Worm (Caenorhabditis elegans) whole organism, young adult: ENCODE results near the gene dct-1.

Source experiments
- B0019.2 ChIP-seq: fragments of 200-800 bp; sonication (Bioruptor generic); conservative IDR thresholded peaks from 2 replicates; pipeline ENCODE4 v1.3.6; 2022; ENCODE audit warnings: missing genetic modification reagents, missing genetic modification characterization, missing compliant biosample characterization
- C17E4.6 ChIP-seq: fragments of 200-800 bp; sonication (Bioruptor generic); IDR thresholded peaks from 2 replicates; pipeline ENCODE4 v1.3.6; 2022; ENCODE audit warnings: missing genetic modification reagents, missing genetic modification characterization, missing compliant biosample characterization
- F22D6.2 ChIP-seq: sonication (generic microtip); optimal IDR thresholded peaks from 2 replicates; lab custom pipeline; 2016; ENCODE audit warnings: mild to moderate bottlenecking, missing genetic modification characterization, missing compliant biosample characterization
- F39B2.1 ChIP-seq: fragments of 200-800 bp; sonication (Bioruptor generic); IDR thresholded peaks from 2 replicates; pipeline ENCODE4 v1.3.6; 2022; ENCODE audit warnings: missing genetic modification reagents, missing genetic modification characterization, missing compliant biosample characterization
- F49E8.2 ChIP-seq: sonication (generic microtip); optimal IDR thresholded peaks from 3 replicates; lab custom pipeline; 2017; ENCODE audit warnings: missing genetic modification characterization, mild to moderate bottlenecking, missing compliant biosample characterization, antibody characterized with exemption, moderate library complexity; ENCODE audit not compliant: insufficient read depth
- K11D2.4 ChIP-seq: fragments of 200-800 bp; sonication (Bioruptor generic); IDR thresholded peaks from 2 replicates; pipeline ENCODE4 v1.3.6; 2022; ENCODE audit warnings: missing genetic modification reagents, missing genetic modification characterization, missing compliant biosample characterization
- T07F8.4 ChIP-seq: sonication (generic microtip); optimal IDR thresholded peaks from 2 replicates; lab custom pipeline; 2016; ENCODE audit warnings: mild to moderate bottlenecking, missing genetic modification characterization, moderate library complexity, missing compliant biosample characterization
- Y95B8A.8 ChIP-seq: fragments of 200-800 bp; sonication (Bioruptor generic); IDR thresholded peaks from 2 replicates; pipeline ENCODE4 v1.3.6; 2022; ENCODE audit warnings: missing genetic modification reagents, missing genetic modification characterization, missing compliant biosample characterization
- akir-1 ChIP-seq: fragments of 200-800 bp; sonication (Bioruptor generic); optimal IDR thresholded peaks from 2 replicates; lab custom pipeline; 2018; ENCODE audit warnings: mild to moderate bottlenecking, missing genetic modification characterization, moderate library complexity, missing compliant biosample characterization
- atf-7 ChIP-seq: sonication (generic microtip); optimal IDR thresholded peaks from 2 replicates; lab custom pipeline; 2017; ENCODE audit warnings: mild to moderate bottlenecking, missing genetic modification characterization, missing compliant biosample characterization
- ccch-3 ChIP-seq: fragments of 200-800 bp; sonication (Bioruptor generic); optimal IDR thresholded peaks from 2 replicates; lab custom pipeline; 2018; ENCODE audit warnings: mild to moderate bottlenecking, missing genetic modification characterization, missing compliant biosample characterization
- ceh-100 ChIP-seq: fragments of 200-800 bp; sonication (Bioruptor generic); IDR thresholded peaks from 2 replicates; pipeline ENCODE4 v1.3.6; 2022; ENCODE audit warnings: missing genetic modification reagents, missing genetic modification characterization, missing compliant biosample characterization
- ceh-27 ChIP-seq: fragments of 200-800 bp; sonication (Bioruptor generic); optimal IDR thresholded peaks from 2 replicates; lab custom pipeline; 2018; ENCODE audit warnings: mild to moderate bottlenecking, missing genetic modification characterization, moderate library complexity, missing compliant biosample characterization
- ceh-79 ChIP-seq: sonication (generic microtip); optimal IDR thresholded peaks from 2 replicates; lab custom pipeline; 2017; ENCODE audit warnings: mild to moderate bottlenecking, missing genetic modification characterization, missing compliant biosample characterization
- die-1 ChIP-seq: sonication (generic microtip); optimal IDR thresholded peaks from 2 replicates; lab custom pipeline; 2016; ENCODE audit warnings: missing genotype, mild to moderate bottlenecking, missing genetic modification characterization, missing compliant biosample characterization
- dpff-1 ChIP-seq: sonication (generic microtip); optimal IDR thresholded peaks from 2 replicates; lab custom pipeline; 2017; ENCODE audit warnings: mild to moderate bottlenecking, missing genetic modification characterization, missing compliant biosample characterization
- egl-18 ChIP-seq: fragments of 200-800 bp; sonication (Bioruptor generic); IDR thresholded peaks from 2 replicates; pipeline ENCODE4 v1.3.6; 2022; ENCODE audit warnings: missing genetic modification reagents, missing genetic modification characterization, missing compliant biosample characterization
- egrh-3 ChIP-seq: fragments of 200-800 bp; sonication (Bioruptor generic); IDR thresholded peaks from 2 replicates; pipeline ENCODE4 v1.3.6; 2022; ENCODE audit warnings: missing genetic modification reagents, missing genetic modification characterization, missing compliant biosample characterization
- gei-17 ChIP-seq: fragments of 200-800 bp; sonication (Bioruptor generic); optimal IDR thresholded peaks from 2 replicates; lab custom pipeline; 2018; ENCODE audit warnings: mild to moderate bottlenecking, missing genetic modification characterization, missing compliant biosample characterization
- him-1 ChIP-seq: sonication (generic microtip); optimal IDR thresholded peaks from 2 replicates; lab custom pipeline; 2016; ENCODE audit warnings: missing genotype, missing genetic modification reagents, missing genetic modification characterization, missing compliant biosample characterization
- hmg-20 ChIP-seq: fragments of 200-800 bp; sonication (Bioruptor generic); IDR thresholded peaks from 2 replicates; pipeline ENCODE4 v1.3.6; 2022; ENCODE audit warnings: missing genetic modification reagents, missing genetic modification characterization, missing compliant biosample characterization
- let-526 ChIP-seq: fragments of 200-800 bp; sonication (Bioruptor generic); IDR thresholded peaks from 2 replicates; pipeline ENCODE4 v1.3.6; 2022; ENCODE audit warnings: missing genetic modification reagents, missing genetic modification characterization, missing compliant biosample characterization
- lin-26 ChIP-seq: fragments of 200-800 bp; sonication (Bioruptor generic); IDR thresholded peaks from 2 replicates; pipeline ENCODE4 v1.3.6; 2022; ENCODE audit warnings: missing genetic modification reagents, missing genetic modification characterization, missing compliant biosample characterization
- lin-35 ChIP-seq, 3 experiments: fragments of 150-350 bp in 2 of 3; sonication (generic microtip) in 1 of 3; optimal IDR thresholded peaks; 2 replicates each; lab custom pipeline; 2014 to 2018; ENCODE audit warnings: missing biosample characterization in 3 of 3, missing genetic modification characterization in 3 of 3, missing genetic modification reagents in 3 of 3
- lin-54 ChIP-seq: fragments of 200-800 bp; sonication (Bioruptor generic); optimal IDR thresholded peaks from 2 replicates; lab custom pipeline; 2018; ENCODE audit warnings: mild to moderate bottlenecking, missing genetic modification characterization, missing compliant biosample characterization
- lsy-27 ChIP-seq: sonication (generic microtip); optimal IDR thresholded peaks from 2 replicates; lab custom pipeline; 2017; ENCODE audit warnings: missing genetic modification characterization, mild to moderate bottlenecking, missing compliant biosample characterization, antibody characterized with exemption, missing genotype, borderline replicate concordance; ENCODE audit not compliant: insufficient read depth
- madf-3 ChIP-seq: fragments of 200-800 bp; sonication (Bioruptor generic); IDR thresholded peaks from 2 replicates; pipeline ENCODE4 v1.3.6; 2022; ENCODE audit warnings: missing genetic modification reagents, missing genetic modification characterization, missing compliant biosample characterization
- mel-28 ChIP-seq: sonication (generic microtip); optimal IDR thresholded peaks from 2 replicates; lab custom pipeline; 2016; ENCODE audit warnings: borderline replicate concordance, mild to moderate bottlenecking, missing genetic modification characterization, missing compliant biosample characterization
- mxl-1 ChIP-seq: sonication (generic microtip); optimal IDR thresholded peaks from 2 replicates; lab custom pipeline; 2016; ENCODE audit warnings: missing genetic modification characterization, missing compliant biosample characterization
- nfyb-1 ChIP-seq: fragments of 200-800 bp; sonication (Bioruptor generic); IDR thresholded peaks from 2 replicates; pipeline ENCODE4 v1.3.6; 2022; ENCODE audit warnings: missing genetic modification reagents, missing genetic modification characterization, missing compliant biosample characterization
- nhr-179 ChIP-seq: sonication (generic microtip); optimal IDR thresholded peaks from 2 replicates; lab custom pipeline; 2016; ENCODE audit warnings: mild to moderate bottlenecking, missing genetic modification characterization, missing compliant biosample characterization
- nhr-90 ChIP-seq: sonication (generic microtip); optimal IDR thresholded peaks from 2 replicates; lab custom pipeline; 2016; ENCODE audit warnings: missing genotype, mild to moderate bottlenecking, missing genetic modification characterization, missing compliant biosample characterization
- rec-8 ChIP-seq, 2 experiments: sonication (generic microtip); optimal IDR thresholded peaks; 2 replicates each; lab custom pipeline; 2016; ENCODE audit warnings: mild to moderate bottlenecking in 2 of 2, missing genetic modification characterization in 2 of 2, missing genetic modification reagents in 2 of 2, missing genotype in 2 of 2, missing biosample characterization in 1 of 2, missing compliant biosample characterization in 1 of 2, moderate library complexity in 1 of 2
- rpc-1 ChIP-seq, 2 experiments: fragments of 150-350 bp in 1 of 2; sonication (generic microtip) in 1 of 2; optimal IDR thresholded peaks; 2 replicates each; lab custom pipeline; 2014 to 2018; ENCODE audit warnings: missing biosample characterization in 1 of 2, missing genetic modification characterization in 1 of 2, missing genetic modification reagents in 1 of 2, missing genotype in 1 of 2
- snpc-1.3 ChIP-seq: sonication (generic microtip); optimal IDR thresholded peaks from 2 replicates; lab custom pipeline; 2017; ENCODE audit warnings: missing genetic modification characterization, mild to moderate bottlenecking, missing compliant biosample characterization, antibody characterized with exemption, moderate library complexity, missing genotype, missing genetic modification reagents; ENCODE audit not compliant: insufficient read depth
- somi-1 ChIP-seq: fragments of 200-800 bp; sonication (Bioruptor generic); optimal IDR thresholded peaks from 2 replicates; lab custom pipeline; 2018; ENCODE audit warnings: mild to moderate bottlenecking, missing genetic modification characterization, missing compliant biosample characterization
- tbp1 ChIP-seq: fragments of 200-800 bp; sonication (Bioruptor generic); optimal IDR thresholded peaks from 2 replicates; lab custom pipeline; 2018; ENCODE audit warnings: mild to moderate bottlenecking, missing genetic modification characterization, missing compliant biosample characterization
- unc-62 ChIP-seq: fragments of 150-350 bp; optimal IDR thresholded peaks from 2 replicates; lab custom pipeline; 2014; ENCODE audit warnings: missing biosample characterization, missing genetic modification reagents, missing genetic modification characterization
- ztf-26 ChIP-seq: sonication (generic microtip); optimal IDR thresholded peaks from 2 replicates; lab custom pipeline; 2017; ENCODE audit warnings: missing genetic modification characterization, missing compliant biosample characterization
- ztf-28 ChIP-seq: fragments of 200-800 bp; sonication (Bioruptor generic); IDR thresholded peaks from 2 replicates; pipeline ENCODE4 v1.3.6; 2022; ENCODE audit warnings: missing genetic modification reagents, missing genetic modification characterization, missing compliant biosample characterization
- ztf-3 ChIP-seq: fragments of 200-800 bp; sonication (Bioruptor generic); optimal IDR thresholded peaks from 2 replicates; lab custom pipeline; 2018; ENCODE audit warnings: mild to moderate bottlenecking, missing genetic modification characterization, missing compliant biosample characterization

The dct-1 gene

DNA sequence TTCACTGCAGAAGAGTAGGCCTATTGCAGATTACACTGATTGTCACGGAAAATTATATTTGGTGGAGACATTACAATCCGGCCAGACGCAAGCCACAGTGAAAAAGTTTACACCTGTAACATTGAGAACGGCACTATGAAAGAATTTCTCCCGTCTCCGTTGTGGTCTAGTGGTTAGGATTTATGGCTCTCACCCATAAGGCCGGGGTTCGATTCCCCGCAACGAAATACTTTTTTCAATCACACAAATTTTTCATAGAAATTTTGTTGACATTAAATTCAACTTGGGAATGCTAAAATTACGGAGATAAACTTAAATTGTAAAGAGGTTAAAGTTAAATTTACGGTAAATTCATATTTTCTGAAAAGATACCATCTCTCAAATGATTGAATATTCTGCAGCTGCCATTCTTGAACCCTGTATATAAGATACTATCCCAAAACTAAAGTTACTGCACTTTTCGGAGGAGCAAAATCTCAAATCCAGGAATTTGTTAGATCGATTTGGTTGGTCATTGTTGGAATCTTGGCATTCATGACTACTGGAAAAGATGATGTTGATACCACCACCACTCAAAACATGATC is 47.6 kb upstream of the dct-1 start, which contains the start of gene C39D10.1 (continued):
- no peak for TF ChIP-seq lin-54
- TF ChIP-seq ccch-3: no peak
- TF ChIP-seq K11D2.4: no peak
- no peak for TF ChIP-seq ceh-27 (GFP tag; lab: Kevin White, UChicago)
- peak; percentile 81 for TF ChIP-seq rpc-1 (optimal IDR thresholded peaks at IDR 0.05; lab: Kevin White, UChicago)
- peak; percentile 92 for TF ChIP-seq rpc-1 (tag; optimal IDR thresholded peaks at IDR 0.05; lab: Kevin White, UChicago)
- 0 out of 2 replicates have a peak, but pooled peaks have one; percentile 37 for TF ChIP-seq nfyb-1 (GFP tag; lab: Robert Waterston, UW)
- no peak for TF ChIP-seq Y95B8A.8 (GFP tag; lab: Robert Waterston, UW)
- no peak for TF ChIP-seq let-526 (GFP tag; lab: Robert Waterston, UW)
- peak; percentile 15 for TF ChIP-seq mxl-1
- no peak for TF ChIP-seq gei-17
- TF ChIP-seq ztf-3 (GFP tag; lab: Kevin White, UChicago): no peak
- TF ChIP-seq tbp1 (GFP tag; lab: Kevin White, UChicago): peak; percentile 91
- TF ChIP-seq lin-35 (GFP tag; optimal IDR thresholded peaks at IDR 0.05; lab: Kevin White, UChicago): no peak
- no peak for TF ChIP-seq madf-3 (GFP tag; lab: Robert Waterston, UW)
- TF ChIP-seq lin-26 (GFP tag; lab: Robert Waterston, UW): peak; percentile 86
- no peak for TF ChIP-seq hmg-20 (GFP tag; lab: Robert Waterston, UW)
- no peak for TF ChIP-seq ceh-79 (tag; lab: Kevin White, UChicago)
- TF ChIP-seq him-1: peak; percentile 76
- no peak for TF ChIP-seq B0019.2
- TF ChIP-seq T07F8.4 (tag; lab: Kevin White, UChicago): no peak
- TF ChIP-seq egrh-3 (GFP tag; lab: Robert Waterston, UW): no peak
- no peak for TF ChIP-seq lsy-27 (tag; lab: Kevin White, UChicago)
- TF ChIP-seq C17E4.6 (GFP tag; lab: Robert Waterston, UW): no peak
- TF ChIP-seq F39B2.1 (GFP tag; lab: Robert Waterston, UW): no peak
- TF ChIP-seq atf-7: no peak
- TF ChIP-seq mel-28 (tag; lab: Kevin White, UChicago): no peak
- TF ChIP-seq ztf-26 (tag; lab: Kevin White, UChicago): no peak
- TF ChIP-seq ceh-100 (GFP tag; lab: Robert Waterston, UW): no peak
- TF ChIP-seq akir-1 (GFP tag; lab: Kevin White, UChicago): no peak
- TF ChIP-seq nhr-179 (tag; lab: Kevin White, UChicago): no peak
- no peak for TF ChIP-seq snpc-1.3 (tag; lab: Kevin White, UChicago)
- TF ChIP-seq dpff-1 (tag; lab: Kevin White, UChicago): no peak
- no peak for TF ChIP-seq somi-1 (GFP tag; lab: Kevin White, UChicago)
- TF ChIP-seq unc-62 (GFP tag; lab: Kevin White, UChicago): no peak
- peak; percentile 69 for TF ChIP-seq die-1 (tag; lab: Kevin White, UChicago)

DNA sequence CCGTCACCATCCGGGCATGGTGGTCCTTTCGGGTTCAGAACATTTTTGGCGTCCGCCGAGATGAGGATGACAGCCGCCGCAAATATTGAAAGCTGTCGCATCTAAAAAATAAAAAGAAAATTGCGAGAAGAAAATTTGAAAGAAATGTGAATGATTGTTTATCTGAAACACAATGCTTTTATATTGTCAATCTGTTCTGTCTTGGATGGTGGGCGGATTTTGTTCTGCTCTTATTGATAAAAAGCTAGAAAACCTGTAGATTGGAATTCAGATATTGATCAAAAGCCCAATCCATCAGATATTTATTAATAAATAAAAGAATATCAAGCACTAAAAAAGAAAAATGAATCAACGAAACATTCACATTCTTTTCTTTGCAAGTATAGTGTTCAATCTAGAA is 40.3 kb upstream of the dct-1 start, which contains the start of gene C39D10.7:
Gene C39D10.7 (minus strand): TSS at position 101 of the 400 bp plus-strand sequence.
- TF ChIP-seq F22D6.2 (no peak), him-1 (no peak)

- TF ChIP-seq madf-3 (GFP tag; lab: Robert Waterston, UW) (no peak), nhr-90 (no peak), C17E4.6 (GFP tag; lab: Robert Waterston, UW) (no peak), F22D6.2 (no peak), egl-18 (no peak), F49E8.2 (tag; lab: Kevin White, UChicago) (no peak), ztf-28 (GFP tag; lab: Robert Waterston, UW) (no peak), rec-8 (tag; optimal IDR thresholded peaks at IDR 0.05; lab: Kevin White, UChicago) (no peak)
Measured at ce11 chrX:7915616-7916015, 38.5 kb upstream of the dct-1 start.
